Fruit fly (Drosophila melanogaster) whole organism, embryonic: ENCODE data around the gene Ide.
A peak's percentile ranks its signal among the peaks of the same experiment; 100 is the strongest.

ENCODE experiments used
- ATbp ChIP-seq: fragments of 200-800 bp; sonication (Bioruptor generic); optimal IDR thresholded peaks from 2 replicates; lab custom pipeline; 2017; ENCODE audit warnings: missing biosample characterization, mild to moderate bottlenecking, missing genetic modification characterization, missing genetic modification reagents
- Abd-B ChIP-seq: fragments of 200-800 bp; sonication (Bioruptor generic); optimal IDR thresholded peaks from 2 replicates; lab custom pipeline; 2018; ENCODE audit warnings: missing biosample characterization, mild to moderate bottlenecking, missing genetic modification characterization, moderate library complexity
- Atf3 ChIP-seq: fragments of 200-800 bp; sonication (Bioruptor generic); optimal IDR thresholded peaks from 3 replicates; lab custom pipeline; 2016; ENCODE audit warnings: missing biosample characterization, missing genetic modification characterization
- CG10274 ChIP-seq: fragments of 200-800 bp; sonication (Bioruptor generic); optimal IDR thresholded peaks from 3 replicates; lab custom pipeline; 2017; ENCODE audit warnings: missing biosample characterization, mild to moderate bottlenecking, missing genetic modification characterization
- CG11560 ChIP-seq: fragments of 200-800 bp; sonication (Bioruptor generic); IDR thresholded peaks from 3 replicates; pipeline ENCODE4 v1.3.6; 2022; ENCODE audit warnings: missing biosample characterization, missing genetic modification characterization
- CG12104 ChIP-seq: fragments of 200-800 bp; sonication (Bioruptor generic); optimal IDR thresholded peaks from 3 replicates; lab custom pipeline; 2016; ENCODE audit warnings: missing biosample characterization, missing genetic modification characterization
- CG13123 ChIP-seq: fragments of 200-800 bp; sonication (Bioruptor generic); optimal IDR thresholded peaks from 2 replicates; lab custom pipeline; 2016; ENCODE audit warnings: missing biosample characterization, missing genetic modification characterization
- CG13287 ChIP-seq: fragments of 200-800 bp; sonication (Bioruptor generic); IDR thresholded peaks from 2 replicates; pipeline ENCODE4 v1.3.6; 2022; ENCODE audit warnings: missing biosample characterization, missing genetic modification characterization; ENCODE audit not compliant: partially characterized antibody
- CG13624 ChIP-seq: fragments of 200-800 bp; sonication (Bioruptor generic); optimal IDR thresholded peaks from 2 replicates; lab custom pipeline; 2016; ENCODE audit warnings: missing biosample characterization, missing genetic modification characterization
- CG1603 ChIP-seq: fragments of 200-800 bp; sonication (Bioruptor generic); optimal IDR thresholded peaks from 2 replicates; lab custom pipeline; 2019; ENCODE audit warnings: missing biosample characterization, mild to moderate bottlenecking, missing genetic modification characterization, moderate library complexity
- CG16779 ChIP-seq: fragments of 200-800 bp; sonication (Bioruptor generic); IDR thresholded peaks from 2 replicates; pipeline ENCODE4 v1.3.6; 2022; ENCODE audit warnings: missing biosample characterization, missing genetic modification characterization
- CG17612 ChIP-seq: fragments of 200-800 bp; sonication (Bioruptor generic); IDR thresholded peaks from 2 replicates; pipeline ENCODE4 v1.3.6; 2022; ENCODE audit warnings: missing biosample characterization, missing genetic modification characterization
- CG3995 ChIP-seq: fragments of 200-800 bp; sonication (Bioruptor generic); optimal IDR thresholded peaks from 3 replicates; lab custom pipeline; 2016; ENCODE audit warnings: missing biosample characterization, missing genetic modification characterization
- CG42726 ChIP-seq: fragments of 200-800 bp; sonication (Bioruptor generic); IDR thresholded peaks from 2 replicates; pipeline ENCODE4 v1.3.6; 2022; ENCODE audit warnings: missing biosample characterization, missing genetic modification characterization; ENCODE audit not compliant: partially characterized antibody
- CG4707 ChIP-seq: fragments of 200-800 bp; sonication (Bioruptor generic); optimal IDR thresholded peaks from 2 replicates; lab custom pipeline; 2018; ENCODE audit warnings: missing biosample characterization, mild to moderate bottlenecking, missing genetic modification characterization, moderate library complexity
- CG5245 ChIP-seq: fragments of 200-800 bp; sonication (Bioruptor generic); optimal IDR thresholded peaks from 3 replicates; lab custom pipeline; 2016; ENCODE audit warnings: missing biosample characterization, missing genetic modification characterization
- CG8478 ChIP-seq: fragments of >200 bp; optimal IDR thresholded peaks from 2 replicates; lab custom pipeline; 2018
- CkIIα-i1 ChIP-seq: fragments of 200-800 bp; sonication (Bioruptor generic); IDR thresholded peaks from 2 replicates; pipeline ENCODE4 v1.3.6; 2022; ENCODE audit warnings: missing biosample characterization, missing genetic modification characterization
- CoRest ChIP-seq: fragments of 200-800 bp; sonication (Bioruptor generic); optimal IDR thresholded peaks from 3 replicates; lab custom pipeline; 2018; ENCODE audit warnings: missing biosample characterization, mild to moderate bottlenecking, missing genetic modification characterization, moderate library complexity
- Dbx ChIP-seq: fragments of 200-800 bp; sonication (Bioruptor generic); IDR thresholded peaks from 3 replicates; pipeline ENCODE4 v1.3.6; 2022; ENCODE audit warnings: missing biosample characterization, missing genetic modification characterization
- Dek ChIP-seq: fragments of 200-800 bp; sonication (Bioruptor generic); optimal IDR thresholded peaks from 3 replicates; lab custom pipeline; 2019; ENCODE audit warnings: missing biosample characterization, mild to moderate bottlenecking, missing genetic modification characterization, moderate library complexity
- Dll ChIP-seq: fragments of 200-800 bp; sonication (Bioruptor generic); IDR thresholded peaks from 4 replicates; pipeline ENCODE4 v1.3.6; 2022; ENCODE audit warnings: missing biosample characterization, missing genetic modification characterization; ENCODE audit not compliant: partially characterized antibody
- Drgx ChIP-seq: fragments of 200-800 bp; sonication (Bioruptor generic); IDR thresholded peaks from 2 replicates; pipeline ENCODE4 v1.3.6; 2022; ENCODE audit warnings: missing biosample characterization, missing genetic modification characterization
- NC2α ChIP-seq: fragments of 200-800 bp; sonication (Bioruptor generic); optimal IDR thresholded peaks from 2 replicates; lab custom pipeline; 2016; ENCODE audit warnings: missing biosample characterization, missing genetic modification characterization
- Ptx1 ChIP-seq: fragments of 200-800 bp; sonication (Bioruptor generic); IDR thresholded peaks from 2 replicates; pipeline ENCODE4 v1.3.6; 2022; ENCODE audit warnings: missing biosample characterization, missing genetic modification characterization
- Trl ChIP-seq, 3 experiments: fragments of >200 bp in 2 of 3; fragments of 200-800 bp in 1 of 3; sonication (Bioruptor generic) in 1 of 3; optimal IDR thresholded peaks; 2 replicates in 1 of 3; 3 replicates in 2 of 3; lab custom pipeline; 2016 to 2017; ENCODE audit warnings: missing biosample characterization in 1 of 3, missing genetic modification characterization in 1 of 3
- ab ChIP-seq: fragments of 200-800 bp; sonication (Bioruptor generic); optimal IDR thresholded peaks from 2 replicates; lab custom pipeline; 2016; ENCODE audit warnings: missing biosample characterization, missing genetic modification characterization
- ara ChIP-seq: fragments of 200-800 bp; sonication (Bioruptor generic); IDR thresholded peaks from 2 replicates; pipeline ENCODE4 v1.3.6; 2022; ENCODE audit warnings: missing biosample characterization, missing genetic modification characterization
- br ChIP-seq: fragments of >200 bp; optimal IDR thresholded peaks from 2 replicates; lab custom pipeline; 2017
- chm ChIP-seq: fragments of 200-800 bp; sonication (Bioruptor generic); IDR thresholded peaks from 2 replicates; pipeline ENCODE4 v1.3.6; 2022; ENCODE audit warnings: missing biosample characterization, missing genetic modification characterization
- corto ChIP-seq: fragments of 200-800 bp; sonication (Bioruptor generic); optimal IDR thresholded peaks from 2 replicates; lab custom pipeline; 2016; ENCODE audit warnings: missing biosample characterization, mild to moderate bottlenecking, missing genetic modification characterization, moderate library complexity
- crol ChIP-seq: fragments of 200-800 bp; sonication (Bioruptor generic); IDR thresholded peaks from 2 replicates; pipeline ENCODE4 v1.3.6; 2022; ENCODE audit warnings: missing biosample characterization, missing genetic modification characterization
- dati ChIP-seq: fragments of 200-800 bp; sonication (Bioruptor generic); IDR thresholded peaks from 2 replicates; pipeline ENCODE4 v1.3.6; 2022; ENCODE audit warnings: missing biosample characterization, missing genetic modification characterization
- dimm ChIP-seq: fragments of 200-800 bp; sonication (Bioruptor generic); IDR thresholded peaks from 2 replicates; pipeline ENCODE4 v1.3.6; 2022; ENCODE audit warnings: missing biosample characterization, missing genetic modification characterization
- gsb ChIP-seq: fragments of 200-800 bp; sonication (Bioruptor generic); IDR thresholded peaks from 2 replicates; pipeline ENCODE4 v1.3.6; 2022; ENCODE audit warnings: missing biosample characterization, missing genetic modification characterization
- hkb ChIP-seq, 2 experiments: fragments of 200-800 bp in 1 of 2; fragments of >200 bp in 1 of 2; sonication (Bioruptor generic) in 1 of 2; IDR thresholded peaks in 1 of 2; optimal IDR thresholded peaks in 1 of 2; 2 replicates each; pipeline versions ENCODE4 v1.3.6 to Lab custom; 2017 to 2022; ENCODE audit warnings: missing biosample characterization in 1 of 2, missing genetic modification characterization in 1 of 2
- hth ChIP-seq: fragments of >200 bp; optimal IDR thresholded peaks from 2 replicates; lab custom pipeline; 2017; ENCODE audit warnings: inconsistent platforms
- inv ChIP-seq: fragments of 200-800 bp; sonication (Bioruptor generic); IDR thresholded peaks from 2 replicates; pipeline ENCODE4 v1.3.6; 2022; ENCODE audit warnings: missing biosample characterization, missing genetic modification characterization; ENCODE audit not compliant: partially characterized antibody
- lab ChIP-seq: fragments of 200-800 bp; sonication (Bioruptor generic); optimal IDR thresholded peaks from 3 replicates; lab custom pipeline; 2017; ENCODE audit warnings: missing biosample characterization, missing genetic modification characterization, mild to moderate bottlenecking, moderate library complexity, missing genetic modification reagents
- lmd ChIP-seq: fragments of 200-800 bp; sonication (Bioruptor generic); IDR thresholded peaks from 2 replicates; pipeline ENCODE4 v1.3.6; 2022; ENCODE audit warnings: missing biosample characterization, missing genetic modification characterization
- nmo ChIP-seq: fragments of 200-800 bp; sonication (Bioruptor generic); optimal IDR thresholded peaks from 2 replicates; lab custom pipeline; 2018; ENCODE audit warnings: missing biosample characterization, mild to moderate bottlenecking, missing genetic modification characterization, moderate library complexity
- pita ChIP-seq: fragments of 200-800 bp; sonication (Bioruptor generic); optimal IDR thresholded peaks from 2 replicates; lab custom pipeline; 2017; ENCODE audit warnings: missing biosample characterization, mild to moderate bottlenecking, missing genetic modification characterization
- row ChIP-seq: fragments of 200-800 bp; sonication (Bioruptor generic); IDR thresholded peaks from 3 replicates; pipeline ENCODE4 v1.3.6; 2022; ENCODE audit warnings: missing biosample characterization, missing genetic modification characterization
- shn ChIP-seq: fragments of 200-800 bp; sonication (Bioruptor generic); optimal IDR thresholded peaks from 3 replicates; lab custom pipeline; 2016; ENCODE audit warnings: missing biosample characterization, missing genetic modification characterization
- sna ChIP-seq: fragments of 200-800 bp; sonication (Bioruptor generic); IDR thresholded peaks from 2 replicates; pipeline ENCODE4 v1.3.6; 2022; ENCODE audit warnings: missing biosample characterization, missing genetic modification characterization; ENCODE audit not compliant: partially characterized antibody
- ssp ChIP-seq: fragments of 200-800 bp; sonication (Bioruptor generic); IDR thresholded peaks from 2 replicates; pipeline ENCODE4 v1.3.6; 2022; ENCODE audit warnings: missing biosample characterization, missing genetic modification characterization
- tio ChIP-seq: fragments of 200-800 bp; sonication (Bioruptor generic); optimal IDR thresholded peaks from 2 replicates; lab custom pipeline; 2017; ENCODE audit warnings: missing biosample characterization, missing genetic modification characterization, inconsistent platforms
- vnd ChIP-seq: fragments of 200-800 bp; sonication (Bioruptor generic); IDR thresholded peaks from 3 replicates; pipeline ENCODE4 v1.3.6; 2022; ENCODE audit warnings: missing biosample characterization, missing genetic modification characterization; ENCODE audit not compliant: partially characterized antibody

The Ide gene

dm6 chr3L:20398243-20399222, 22.8 kb upstream of the Ide start (continued):
- TF ChIP-seq vnd (GFP tag; lab: Robert Waterston, UW) (no peak), CG3995 (GFP tag; lab: Kevin White, UChicago) (peak; percentile 22), CG12104 (GFP tag; lab: Kevin White, UChicago) (peak; percentile 81), Abd-B (peak; percentile 69), CkIIα-i1 (GFP tag; lab: Robert Waterston, UW) (no peak), tio (GFP tag; lab: Kevin White, UChicago) (peak; percentile 88), lmd (GFP tag; lab: Robert Waterston, UW) (peak; percentile 85), CG16779 (GFP tag; lab: Robert Waterston, UW) (no peak), br (lab: Kevin White, UChicago) (no peak), CG17612 (no peak), hkb (optimal IDR thresholded peaks at IDR 0.05; lab: Kevin White, UChicago) (no peak), hkb (GFP tag; IDR thresholded peaks at IDR 0.05; lab: Robert Waterston, UW) (peak; percentile 89), chm (no peak), NC2α (GFP tag; lab: Kevin White, UChicago) (peak; percentile 42), CG5245 (GFP tag; lab: Kevin White, UChicago) (peak; percentile 70), CG8478 (lab: Kevin White, UChicago) (no peak), Ptx1 (GFP tag; lab: Robert Waterston, UW) (peak; percentile 85), row (GFP tag; lab: Robert Waterston, UW) (peak; percentile 82), ssp (GFP tag; lab: Robert Waterston, UW) (peak; percentile 63), nmo (peak; percentile 91), CG13287 (GFP tag; lab: Robert Waterston, UW) (peak; percentile 18; the same call in 1 of the 2 replicates), ara (GFP tag; lab: Robert Waterston, UW) (no peak), gsb (peak; percentile 73), corto (GFP tag; lab: Kevin White, UChicago) (peak; percentile 71), sna (no peak), Dbx (GFP tag; lab: Robert Waterston, UW) (peak; percentile 61; the same call in 2 of the 3 replicates), CG42726 (no peak), CoRest (tag; lab: Kevin White, UChicago) (peak; percentile 93), Drgx (peak; percentile 78), CG4707 (peak; percentile 54), dati (0 out of 2 replicates have a peak, but pooled peaks have one; percentile 28), Atf3 (GFP tag; lab: Kevin White, UChicago) (peak; percentile 41), lab (GFP tag; lab: Kevin White, UChicago) (peak; percentile 88), inv (GFP tag; lab: Robert Waterston, UW) (no peak), shn (GFP tag; lab: Kevin White, UChicago) (peak; percentile 59), CG13624 (GFP tag; lab: Kevin White, UChicago) (peak; percentile 75), CG11560 (tag; lab: Robert Waterston, UW) (no peak), pita (GFP tag; lab: Kevin White, UChicago) (no peak), ATbp (GFP tag; lab: Kevin White, UChicago) (peak; percentile 85), Dek (tag; lab: Kevin White, UChicago) (peak; percentile 90), Dll (GFP tag; lab: Robert Waterston, UW) (no peak), CG13123 (GFP tag; lab: Kevin White, UChicago) (peak; percentile 42), hth (lab: Kevin White, UChicago) (no peak), crol (GFP tag; lab: Robert Waterston, UW) (no peak), CG1603 (tag; lab: Kevin White, UChicago) (peak; percentile 55), ab (peak; percentile 62), dimm (GFP tag; lab: Robert Waterston, UW) (no peak), CG10274 (GFP tag; lab: Kevin White, UChicago) (peak; percentile 51), Trl (optimal IDR thresholded peaks at IDR 0.05; lab: Kevin White, UChicago) (peak; percentile 51 to 67), Trl (GFP tag; optimal IDR thresholded peaks at IDR 0.05; lab: Kevin White, UChicago) (peak; percentile 65)
